Worm (Caenorhabditis elegans) whole organism, L3 larva: ENCODE measurements around the gene str-250.

ENCODE experiments used
- ama-1 ChIP-seq: fragments of 150-350 bp; optimal IDR thresholded peaks from 2 replicates; lab custom pipeline; 2018
- ceh-16 ChIP-seq: sonication (generic microtip); optimal IDR thresholded peaks from 2 replicates; lab custom pipeline; 2017; ENCODE audit warnings: missing biosample characterization, missing genetic modification characterization
- ceh-28 ChIP-seq: fragments of 150-350 bp; optimal IDR thresholded peaks from 2 replicates; lab custom pipeline; 2014; ENCODE audit warnings: missing biosample characterization, missing genetic modification reagents, missing genetic modification characterization
- lin-15B ChIP-seq: fragments of 150-350 bp; optimal IDR thresholded peaks from 2 replicates; lab custom pipeline; 2014; ENCODE audit warnings: missing biosample characterization, missing genetic modification characterization
- nhr-11 ChIP-seq: fragments of 150-350 bp; optimal IDR thresholded peaks from 2 replicates; lab custom pipeline; 2014; ENCODE audit warnings: missing biosample characterization, missing genetic modification characterization
- nhr-237 ChIP-seq: fragments of 150-350 bp; optimal IDR thresholded peaks from 2 replicates; lab custom pipeline; 2014; ENCODE audit warnings: missing biosample characterization, missing genetic modification characterization
- nhr-28 ChIP-seq: fragments of 150-350 bp; optimal IDR thresholded peaks from 2 replicates; lab custom pipeline; 2014; ENCODE audit warnings: missing biosample characterization, missing genetic modification characterization
- nhr-76 ChIP-seq: fragments of 150-350 bp; sonication (generic microtip); optimal IDR thresholded peaks from 5 replicates; lab custom pipeline; 2014; ENCODE audit warnings: missing biosample characterization, missing genetic modification characterization
- nhr-77 ChIP-seq: fragments of 150-350 bp; optimal IDR thresholded peaks from 2 replicates; lab custom pipeline; 2014; ENCODE audit warnings: missing biosample characterization, missing genetic modification characterization
- tbx-2 ChIP-seq: sonication (generic microtip); optimal IDR thresholded peaks from 2 replicates; lab custom pipeline; 2016; ENCODE audit warnings: mild to moderate bottlenecking, missing genetic modification characterization, missing compliant biosample characterization
- unc-62 ChIP-seq: fragments of 150-350 bp; sonication (generic microtip); optimal IDR thresholded peaks from 4 replicates; lab custom pipeline; 2014; ENCODE audit warnings: missing biosample characterization, missing genetic modification reagents, missing genetic modification characterization

- TF ChIP-seq unc-62 (GFP tag; lab: Kevin White, UChicago) (no peak), nhr-77 (tag; lab: Kevin White, UChicago) (no peak), ama-1 (lab: Kevin White, UChicago) (no peak), nhr-76 (no peak), ceh-16 (tag; lab: Kevin White, UChicago) (no peak), nhr-28 (tag; lab: Kevin White, UChicago) (no peak), lin-15B (tag; lab: Kevin White, UChicago) (no peak), nhr-237 (tag; lab: Kevin White, UChicago) (no peak), ceh-28 (tag; lab: Kevin White, UChicago) (no peak), nhr-11 (tag; lab: Kevin White, UChicago) (no peak), tbx-2 (tag; lab: Kevin White, UChicago) (no peak)
Measured at ce11 chrV:13872895-13873294, 45.5 kb upstream of the str-250 start, which contains the start of gene cpt-5.
